Worm (Caenorhabditis elegans): Measurements from ENCODE around the gene nlp-16.

- TF ChIP-seq nfya-1 (tag; optimal IDR thresholded peaks at IDR 0.05; ENCODE audit: insufficient read depth) (no peak), elt-3 (tag; optimal IDR thresholded peaks at IDR 0.05) (no peak), nhr-77 (tag; optimal IDR thresholded peaks at IDR 0.05) (no peak), ama-1 (optimal IDR thresholded peaks at IDR 0.05) (no peak), mdl-1 (tag; optimal IDR thresholded peaks at IDR 0.05) (no peak)
Measured at ce11 chrIV:6266499-6266898, 6.9 kb upstream of the nlp-16 start, which contains the start of gene srv-29.
